Fruit fly (Drosophila melanogaster): ENCODE data around the gene CG2225.
A peak's percentile ranks its signal among the peaks of the same experiment; 100 is the strongest.

Gene CG2225

DNA sequence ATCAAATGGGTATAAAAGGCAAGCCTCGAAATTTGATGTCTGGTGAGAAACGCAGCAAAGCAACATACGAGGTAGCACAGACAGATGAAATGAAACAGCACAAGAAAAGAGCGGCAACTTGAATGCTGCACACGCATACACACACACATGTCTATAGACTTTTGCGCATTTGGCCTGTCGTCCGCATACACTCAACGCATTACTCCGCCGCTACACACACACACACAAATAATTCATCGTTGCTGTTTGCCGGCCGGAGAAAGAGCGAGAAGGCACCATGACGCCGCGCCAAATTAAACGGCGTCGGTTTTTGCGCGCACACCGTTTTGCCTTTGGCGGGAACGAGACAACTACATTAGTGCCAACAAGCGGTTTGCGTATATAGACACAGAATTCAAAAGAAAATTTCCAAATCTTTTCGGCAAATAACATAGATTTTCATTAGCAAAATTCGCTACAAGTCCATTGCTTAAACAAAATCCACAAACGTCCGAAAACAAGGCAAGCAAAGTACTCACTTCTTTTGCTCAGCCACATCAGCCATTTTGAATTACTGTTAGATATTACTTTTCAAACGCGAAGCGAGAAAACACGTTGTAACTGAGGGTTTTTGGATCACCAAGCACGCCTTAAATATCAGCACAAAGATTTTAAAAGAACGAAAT lies 48.0 kb downstream of the CG2225 start (continued):
- TF ChIP-seq CG13894 (tag; optimal IDR thresholded peaks at IDR 0.05) (peak; percentile 20), nau (GFP tag; optimal IDR thresholded peaks at IDR 0.05) (peak; percentile 33), Trl (optimal IDR thresholded peaks at IDR 0.05) (peak in 1 of 2 experiments; percentile 1), Trl (GFP tag; optimal IDR thresholded peaks at IDR 0.05) (no peak), fd102C (GFP tag; optimal IDR thresholded peaks at IDR 0.05) (no peak), pzg (GFP tag; optimal IDR thresholded peaks at IDR 0.05) (peak; percentile 26), gsb-n (tag; optimal IDR thresholded peaks at IDR 0.05) (peak; percentile 18), Side (GFP tag; optimal IDR thresholded peaks at IDR 0.05) (no peak), CG1603 (tag; optimal IDR thresholded peaks at IDR 0.05) (peak; percentile 22), oc (tag; optimal IDR thresholded peaks at IDR 0.05) (peak; percentile 48)

DNA sequence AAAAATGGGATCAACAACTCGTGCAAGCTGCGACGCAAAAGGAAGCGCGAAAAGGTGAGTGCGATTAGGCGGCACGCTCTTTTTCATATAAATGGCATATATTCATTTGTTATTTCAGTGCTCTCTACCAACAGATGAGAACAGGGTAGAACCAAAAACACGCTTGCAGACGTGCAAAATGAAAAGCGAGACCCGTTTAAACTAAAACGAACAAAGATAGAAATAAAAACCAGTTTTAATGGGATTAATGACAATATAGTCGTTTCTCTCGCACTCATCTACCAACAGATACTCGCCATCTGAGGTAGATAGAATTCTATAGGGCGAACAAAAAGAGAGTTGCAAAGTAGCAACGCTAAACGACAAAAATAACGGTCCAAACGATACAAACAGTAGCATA lies 48.8 kb downstream of the CG2225 start:
- no peak for TF ChIP-seq grau (tag; optimal IDR thresholded peaks at IDR 0.05)
- TF ChIP-seq pita (GFP tag; optimal IDR thresholded peaks at IDR 0.05): no peak
- peak; percentile 1 for TF ChIP-seq Myb (GFP tag; optimal IDR thresholded peaks at IDR 0.05)
- TF ChIP-seq kni (GFP tag; optimal IDR thresholded peaks at IDR 0.05): peak; percentile 36
- no peak for TF ChIP-seq CG14014 (GFP tag; IDR thresholded peaks at IDR 0.05)
- TF ChIP-seq CG6683 (GFP tag; optimal IDR thresholded peaks at IDR 0.05): no peak
- TF ChIP-seq emc (GFP tag; optimal IDR thresholded peaks at IDR 0.05): no peak
- no peak for TF ChIP-seq fd3F (GFP tag; optimal IDR thresholded peaks at IDR 0.05)
- TF ChIP-seq CoRest (tag; optimal IDR thresholded peaks at IDR 0.05): no peak
- no peak for TF ChIP-seq kay (GFP tag; optimal IDR thresholded peaks at IDR 0.05)
- no peak for TF ChIP-seq CG3065 (GFP tag; optimal IDR thresholded peaks at IDR 0.05)
- TF ChIP-seq gcm2 (GFP tag; optimal IDR thresholded peaks at IDR 0.05): no peak
- TF ChIP-seq abd-A (tag; optimal IDR thresholded peaks at IDR 0.05): peak; percentile 54
- TF ChIP-seq CG17568 (GFP tag; optimal IDR thresholded peaks at IDR 0.05): no peak
- TF ChIP-seq Dip2 (GFP tag; IDR thresholded peaks at IDR 0.05): no peak
- TF ChIP-seq CG6791 (GFP tag; IDR thresholded peaks at IDR 0.05; ENCODE audit: partially characterized antibody): 0 out of 3 replicates have a peak, but pooled peaks have one; percentile 44
- peak; percentile 65 for TF ChIP-seq sens (GFP tag)
- TF ChIP-seq CG13624 (GFP tag; optimal IDR thresholded peaks at IDR 0.05): peak; percentile 19
- no peak for TF ChIP-seq gfzf (GFP tag; optimal IDR thresholded peaks at IDR 0.05)
- TF ChIP-seq zfh1 (GFP tag; IDR thresholded peaks at IDR 0.05): 0 out of 3 replicates have a peak, but pooled peaks have one; percentile 21
- TF ChIP-seq CG32532 (GFP tag; IDR thresholded peaks at IDR 0.05): no peak
- TF ChIP-seq luna (GFP tag; optimal IDR thresholded peaks at IDR 0.05): no peak
- no peak for TF ChIP-seq Fer3 (tag; optimal IDR thresholded peaks at IDR 0.05)
- no peak for TF ChIP-seq crol (GFP tag; IDR thresholded peaks at IDR 0.05)
- no peak for TF ChIP-seq CG11247 (GFP tag; IDR thresholded peaks at IDR 0.05)
- TF ChIP-seq ken (GFP tag; IDR thresholded peaks at IDR 0.05): 0 out of 3 replicates have a peak, but pooled peaks have one; percentile 17
- TF ChIP-seq Ada2b (GFP tag; IDR thresholded peaks at IDR 0.05): no peak
- peak; percentile 79 for TF ChIP-seq CG17802 (tag; optimal IDR thresholded peaks at IDR 0.05)
- no peak for TF ChIP-seq ash1 (GFP tag; optimal IDR thresholded peaks at IDR 0.05)
- TF ChIP-seq CG34376 (GFP tag; optimal IDR thresholded peaks at IDR 0.05): no peak
- no peak for TF ChIP-seq gce (GFP tag; IDR thresholded peaks at IDR 0.05)
- no peak for TF ChIP-seq ATbp (GFP tag; optimal IDR thresholded peaks at IDR 0.05)
- no peak for TF ChIP-seq Taf1 (GFP tag; IDR thresholded peaks at IDR 0.05)
- no peak for TF ChIP-seq CG6813 (GFP tag; optimal IDR thresholded peaks at IDR 0.05)
- TF ChIP-seq CG10321 (GFP tag; IDR thresholded peaks at IDR 0.05): peak; percentile 92
- no peak for TF ChIP-seq CG31365 (tag; optimal IDR thresholded peaks at IDR 0.05)
- TF ChIP-seq knrl (GFP tag; IDR thresholded peaks at IDR 0.05; ENCODE audit: partially characterized antibody): no peak
- peak in 1 of 2 experiments; percentile 37 for TF ChIP-seq Trl (optimal IDR thresholded peaks at IDR 0.05)
- no peak for TF ChIP-seq Trl (GFP tag; optimal IDR thresholded peaks at IDR 0.05)
- no peak for TF ChIP-seq Deaf1 (tag; optimal IDR thresholded peaks at IDR 0.05)
- TF ChIP-seq hth (optimal IDR thresholded peaks at IDR 0.05): no peak

Measured in whole organism, embryonic.